Worm (Caenorhabditis elegans) whole organism, L3 larva: ENCODE data around the gene srx-36.

ENCODE experiments used
- ZK546.5 ChIP-seq: sonication (generic microtip); optimal IDR thresholded peaks from 2 replicates; lab custom pipeline; 2017; ENCODE audit warnings: missing biosample characterization, missing genetic modification characterization
- nfya-1 ChIP-seq: sonication (generic microtip); optimal IDR thresholded peaks from 2 replicates; lab custom pipeline; 2017; ENCODE audit warnings: missing genetic modification characterization, mild to moderate bottlenecking, missing compliant biosample characterization, antibody characterized with exemption, moderate library complexity; ENCODE audit not compliant: insufficient read depth
- nhr-237 ChIP-seq: fragments of 150-350 bp; optimal IDR thresholded peaks from 2 replicates; lab custom pipeline; 2014; ENCODE audit warnings: missing biosample characterization, missing genetic modification characterization
- pqm-1 ChIP-seq: fragments of 150-350 bp; optimal IDR thresholded peaks from 2 replicates; lab custom pipeline; 2017; ENCODE audit warnings: missing biosample characterization, missing genetic modification characterization, inconsistent platforms
- zag-1 ChIP-seq: fragments of 150-350 bp; optimal IDR thresholded peaks from 2 replicates; lab custom pipeline; 2014; ENCODE audit warnings: missing biosample characterization, missing genetic modification characterization
- ztf-11 ChIP-seq: fragments of 150-350 bp; optimal IDR thresholded peaks from 2 replicates; lab custom pipeline; 2014; ENCODE audit warnings: missing biosample characterization, missing genetic modification characterization
- ztf-4 ChIP-seq: fragments of 150-350 bp; optimal IDR thresholded peaks from 2 replicates; lab custom pipeline; 2014; ENCODE audit warnings: missing biosample characterization, missing genetic modification characterization

- no peak for TF ChIP-seq nfya-1
- no peak for TF ChIP-seq nhr-237 (tag; lab: Kevin White, UChicago)
- TF ChIP-seq pqm-1 (tag; lab: Kevin White, UChicago): no peak
- TF ChIP-seq zag-1 (tag; lab: Kevin White, UChicago): no peak
- TF ChIP-seq ztf-11: no peak
- TF ChIP-seq ztf-4 (tag; lab: Kevin White, UChicago): no peak
- no peak for TF ChIP-seq ZK546.5 (tag; lab: Kevin White, UChicago)
Observed at ce11 chrV:7085518-7086104, 45.3 kb downstream of the srx-36 start, which contains the start of gene VC5.2.
